Fruit fly (Drosophila melanogaster): ENCODE measurements around the gene CG44325.

The CG44325 gene

DNA sequence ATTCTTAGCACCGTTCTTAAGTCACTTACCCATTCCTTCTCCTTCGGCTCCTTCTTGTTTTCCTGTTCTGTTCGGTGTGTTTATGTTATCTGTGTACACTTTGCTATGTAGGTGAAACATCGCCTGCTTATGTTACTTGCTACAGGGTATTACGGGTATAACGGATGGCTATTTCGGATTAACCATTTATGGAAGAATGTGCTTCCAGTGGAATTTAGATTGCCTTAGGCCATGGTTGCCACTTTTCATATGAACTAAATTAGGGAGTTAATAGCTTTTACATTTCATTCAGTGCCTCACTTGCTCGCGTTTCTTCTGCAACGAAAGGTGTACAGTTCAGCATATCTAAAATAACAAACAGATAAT, 29.9 kb downstream of the CG44325 start (continued):
- TF ChIP-seq CG3407 (GFP tag; optimal IDR thresholded peaks at IDR 0.05) = no peak
- no peak for TF ChIP-seq Opbp (GFP tag; IDR thresholded peaks at IDR 0.05; ENCODE audit: partially characterized antibody)
- no peak for TF ChIP-seq amos (GFP tag; IDR thresholded peaks at IDR 0.05; ENCODE audit: partially characterized antibody)
- TF ChIP-seq CG14710 (tag; optimal IDR thresholded peaks at IDR 0.05) = peak; percentile 6
- TF ChIP-seq CG10321 (GFP tag; IDR thresholded peaks at IDR 0.05) = no peak
- no peak for TF ChIP-seq nmo (GFP tag; optimal IDR thresholded peaks at IDR 0.05)
- no peak for TF ChIP-seq CG11560 (tag; IDR thresholded peaks at IDR 0.05)
- no peak for TF ChIP-seq YL-1 (GFP tag; optimal IDR thresholded peaks at IDR 0.05)
- TF ChIP-seq fd3F (GFP tag; optimal IDR thresholded peaks at IDR 0.05) = no peak
- no peak for TF ChIP-seq Dp (GFP tag; optimal IDR thresholded peaks at IDR 0.05)
- no peak for TF ChIP-seq pho (GFP tag; optimal IDR thresholded peaks at IDR 0.05)
- TF ChIP-seq CG9437 (GFP tag; optimal IDR thresholded peaks at IDR 0.05) = peak; percentile 13
- peak in 1 of 2 experiments; percentile 7 for TF ChIP-seq chif (GFP tag; optimal IDR thresholded peaks at IDR 0.05)
- no peak for TF ChIP-seq chinmo (GFP tag; IDR thresholded peaks at IDR 0.05; ENCODE audit: partially characterized antibody)
- TF ChIP-seq C15 (GFP tag; IDR thresholded peaks at IDR 0.05) = no peak
- TF ChIP-seq Side (GFP tag; optimal IDR thresholded peaks at IDR 0.05) = no peak
- TF ChIP-seq Spps (tag; optimal IDR thresholded peaks at IDR 0.05) = no peak
- TF ChIP-seq sug (tag; optimal IDR thresholded peaks at IDR 0.05) = no peak
- TF ChIP-seq CG13894 (tag; optimal IDR thresholded peaks at IDR 0.05) = no peak
- TF ChIP-seq slbo (GFP tag; IDR thresholded peaks at IDR 0.05) = no peak
- no peak for TF ChIP-seq gt (GFP tag; IDR thresholded peaks at IDR 0.05)
- TF ChIP-seq CTCF (GFP tag; optimal IDR thresholded peaks at IDR 0.05) = no peak
- no peak for TF ChIP-seq lilli (GFP tag; optimal IDR thresholded peaks at IDR 0.05)
- no peak for TF ChIP-seq hbn (GFP tag; IDR thresholded peaks at IDR 0.05; ENCODE audit: partially characterized antibody)
- no peak for TF ChIP-seq run (tag; optimal IDR thresholded peaks at IDR 0.05)
- TF ChIP-seq twi (tag; optimal IDR thresholded peaks at IDR 0.05) = no peak
- TF ChIP-seq CG2202 (tag; optimal IDR thresholded peaks at IDR 0.05) = no peak
- no peak for TF ChIP-seq Hr39 (optimal IDR thresholded peaks at IDR 0.05)
- no peak for TF ChIP-seq NK7.1 (GFP tag; optimal IDR thresholded peaks at IDR 0.05)
- no peak for TF ChIP-seq Atf6 (GFP tag; IDR thresholded peaks at IDR 0.05)
- TF ChIP-seq eve (GFP tag; optimal IDR thresholded peaks at IDR 0.05) = no peak
- TF ChIP-seq CG4328 (GFP tag; optimal IDR thresholded peaks at IDR 0.05) = no peak
- TF ChIP-seq Vsx1 (GFP tag; optimal IDR thresholded peaks at IDR 0.05) = no peak
- TF ChIP-seq unpg (GFP tag; optimal IDR thresholded peaks at IDR 0.05) = no peak
- TF ChIP-seq danr (GFP tag; IDR thresholded peaks at IDR 0.05) = no peak
- TF ChIP-seq Optix (GFP tag; IDR thresholded peaks at IDR 0.05) = no peak
- no peak for TF ChIP-seq nom (GFP tag; optimal IDR thresholded peaks at IDR 0.05)
- TF ChIP-seq CG12942 (GFP tag; optimal IDR thresholded peaks at IDR 0.05) = no peak
- TF ChIP-seq H15 (GFP tag; IDR thresholded peaks at IDR 0.05) = no peak
- TF ChIP-seq dmrt11E (tag; optimal IDR thresholded peaks at IDR 0.05) = peak; percentile 47
- no peak for TF ChIP-seq CG9215 (GFP tag; IDR thresholded peaks at IDR 0.05)
- TF ChIP-seq CG7987 (GFP tag; optimal IDR thresholded peaks at IDR 0.05) = no peak
- TF ChIP-seq ap (GFP tag; IDR thresholded peaks at IDR 0.05) = no peak
- TF ChIP-seq ems (GFP tag; optimal IDR thresholded peaks at IDR 0.05) = no peak
- no peak for TF ChIP-seq CG16779 (GFP tag; IDR thresholded peaks at IDR 0.05)
- no peak for TF ChIP-seq CG12155 (GFP tag; optimal IDR thresholded peaks at IDR 0.05)
- TF ChIP-seq btn (GFP tag; optimal IDR thresholded peaks at IDR 0.05) = no peak
- TF ChIP-seq zfh2 (GFP tag; optimal IDR thresholded peaks at IDR 0.05) = no peak
- no peak for TF ChIP-seq al (GFP tag; IDR thresholded peaks at IDR 0.05)
- TF ChIP-seq CG16863 (GFP tag; optimal IDR thresholded peaks at IDR 0.05) = no peak
- peak; percentile 22 for TF ChIP-seq CG15696 (tag; optimal IDR thresholded peaks at IDR 0.05)
- TF ChIP-seq hth (optimal IDR thresholded peaks at IDR 0.05) = no peak
- no peak for TF ChIP-seq CG9609 (GFP tag; optimal IDR thresholded peaks at IDR 0.05)
- no peak for TF ChIP-seq dm (GFP tag; optimal IDR thresholded peaks at IDR 0.05)

All from whole organism, embryonic.